Worm (Caenorhabditis elegans) whole organism, L4 larva: ENCODE measurements around the gene str-182.

Experiments used
- F44E2.7 ChIP-seq: fragments of 200-800 bp; sonication (Bioruptor generic); IDR thresholded peaks from 2 replicates; pipeline ENCODE4 v2.1.2; 2022; ENCODE audit warnings: missing genetic modification characterization, missing compliant biosample characterization
- attf-4 ChIP-seq: sonication (generic microtip); optimal IDR thresholded peaks from 3 replicates; lab custom pipeline; 2017; ENCODE audit warnings: missing biosample characterization, missing genetic modification characterization
- fos-1 ChIP-seq: fragments of 150-350 bp; optimal IDR thresholded peaks from 2 replicates; lab custom pipeline; 2014; ENCODE audit warnings: missing biosample characterization, missing genetic modification characterization
- lin-39 ChIP-seq: fragments of 150-350 bp; optimal IDR thresholded peaks from 2 replicates; lab custom pipeline; 2014; ENCODE audit warnings: missing biosample characterization, missing genetic modification reagents, missing genetic modification characterization
- mdl-1 ChIP-seq, 2 experiments: fragments of 150-350 bp in 1 of 2; sonication (generic microtip) in 1 of 2; optimal IDR thresholded peaks; 2 replicates each; lab custom pipeline; 2014 to 2017; ENCODE audit warnings: missing biosample characterization in 2 of 2, missing genetic modification characterization in 2 of 2
- nhr-11 ChIP-seq: fragments of 150-350 bp; optimal IDR thresholded peaks from 2 replicates; lab custom pipeline; 2014; ENCODE audit warnings: missing biosample characterization, missing genetic modification characterization
- nhr-48 ChIP-seq: sonication (generic microtip); optimal IDR thresholded peaks from 2 replicates; lab custom pipeline; 2016; ENCODE audit warnings: mild to moderate bottlenecking, missing genetic modification characterization, missing compliant biosample characterization
- nhr-77 ChIP-seq: fragments of 150-350 bp; optimal IDR thresholded peaks from 2 replicates; lab custom pipeline; 2014; ENCODE audit warnings: missing biosample characterization, missing genetic modification characterization
- snpc-1.2 ChIP-seq: fragments of 200-800 bp; sonication (Bioruptor generic); IDR thresholded peaks from 2 replicates; pipeline ENCODE4 v1.3.6; 2022; ENCODE audit warnings: missing genetic modification reagents, missing genetic modification characterization, missing compliant biosample characterization

ce11 chrV:10210244-10210643 lies 23.0 kb downstream of the str-182 start, which contains the start of gene tftc-3:
- no peak for TF ChIP-seq snpc-1.2
- TF ChIP-seq attf-4 (tag; lab: Kevin White, UChicago), result no peak
- no peak for TF ChIP-seq nhr-48 (tag; lab: Kevin White, UChicago)
- no peak for TF ChIP-seq fos-1 (tag; lab: Kevin White, UChicago)
- TF ChIP-seq mdl-1 (tag; optimal IDR thresholded peaks at IDR 0.05; lab: Kevin White, UChicago), result no peak
- no peak for TF ChIP-seq nhr-11
- no peak for TF ChIP-seq lin-39 (tag; lab: Kevin White, UChicago)
- TF ChIP-seq nhr-77 (tag; lab: Kevin White, UChicago), result no peak
- TF ChIP-seq F44E2.7 (GFP tag; lab: Robert Waterston, UW), result no peak
